Worm (Caenorhabditis elegans) whole organism, young adult: ENCODE data around the gene acbp-4.

ENCODE experiments used
- Y56A3A.18 ChIP-seq: fragments of 200-800 bp; sonication (Bioruptor generic); IDR thresholded peaks from 2 replicates; pipeline ENCODE4 v1.3.6; 2022; ENCODE audit warnings: missing genetic modification reagents, missing genetic modification characterization, missing compliant biosample characterization
- nfya-1 ChIP-seq: sonication (generic microtip); optimal IDR thresholded peaks from 2 replicates; lab custom pipeline; 2017; ENCODE audit warnings: antibody characterized with exemption, missing compliant biosample characterization, missing genetic modification characterization, borderline replicate concordance; ENCODE audit not compliant: insufficient read depth
- somi-1 ChIP-seq: fragments of 200-800 bp; sonication (Bioruptor generic); optimal IDR thresholded peaks from 2 replicates; lab custom pipeline; 2018; ENCODE audit warnings: mild to moderate bottlenecking, missing genetic modification characterization, missing compliant biosample characterization
- sptf-2 ChIP-seq: fragments of 200-800 bp; sonication (Bioruptor generic); optimal IDR thresholded peaks from 2 replicates; lab custom pipeline; 2018; ENCODE audit warnings: mild to moderate bottlenecking, missing genetic modification characterization, missing compliant biosample characterization
- ztf-18 ChIP-seq: sonication (generic microtip); optimal IDR thresholded peaks from 2 replicates; lab custom pipeline; 2016; ENCODE audit warnings: missing genotype, mild to moderate bottlenecking, missing genetic modification characterization, missing compliant biosample characterization

- TF ChIP-seq sptf-2 (GFP tag; lab: Kevin White, UChicago) (no peak), nfya-1 (no peak), Y56A3A.18 (GFP tag; lab: Robert Waterston, UW) (no peak), somi-1 (no peak), ztf-18 (tag; lab: Kevin White, UChicago) (no peak)
Measured at ce11 chrIII:7308600-7309109, at the start of gene acbp-4.
